Fruit fly (Drosophila melanogaster) whole organism, embryonic: ENCODE measurements around the gene SC35.

Experiments
- Aef1 ChIP-seq: fragments of 200-800 bp; sonication (Bioruptor generic); IDR thresholded peaks from 3 replicates; pipeline ENCODE4 v1.3.6; 2022; ENCODE audit warnings: missing biosample characterization, missing genetic modification characterization
- Atf-2 ChIP-seq: fragments of 200-800 bp; sonication (Bioruptor generic); optimal IDR thresholded peaks from 2 replicates; lab custom pipeline; 2016; ENCODE audit warnings: missing biosample characterization, missing genetic modification characterization
- Awh ChIP-seq: fragments of 200-800 bp; sonication (Bioruptor generic); IDR thresholded peaks from 2 replicates; pipeline ENCODE4, ENCODE4 v1.3.6; 2022; ENCODE audit warnings: missing biosample characterization, missing genetic modification characterization
- BEAF-32 ChIP-seq: fragments of 200-800 bp; sonication (Bioruptor generic); optimal IDR thresholded peaks from 3 replicates; lab custom pipeline; 2017; ENCODE audit warnings: missing biosample characterization, missing genetic modification characterization, mild to moderate bottlenecking, moderate library complexity, missing genetic modification reagents
- CG10321 ChIP-seq: fragments of 200-800 bp; sonication (Bioruptor generic); IDR thresholded peaks from 2 replicates; pipeline ENCODE4 v1.3.6; 2022; ENCODE audit warnings: missing biosample characterization, missing genetic modification characterization
- CG10431 ChIP-seq: fragments of 200-800 bp; sonication (Bioruptor generic); optimal IDR thresholded peaks from 3 replicates; lab custom pipeline; 2018; ENCODE audit warnings: missing biosample characterization, mild to moderate bottlenecking, missing genetic modification characterization
- CG10543 ChIP-seq: fragments of 200-800 bp; sonication (Bioruptor generic); optimal IDR thresholded peaks from 3 replicates; lab custom pipeline; 2017; ENCODE audit warnings: missing biosample characterization, mild to moderate bottlenecking, missing genetic modification characterization, moderate library complexity
- CG10565 ChIP-seq: fragments of 200-800 bp; sonication (Bioruptor generic); optimal IDR thresholded peaks from 3 replicates; lab custom pipeline; 2016; ENCODE audit warnings: missing biosample characterization, mild to moderate bottlenecking, missing genetic modification characterization
- CG11504 ChIP-seq: fragments of 200-800 bp; sonication (Bioruptor generic); optimal IDR thresholded peaks from 3 replicates; lab custom pipeline; 2019; ENCODE audit warnings: missing biosample characterization, mild to moderate bottlenecking, missing genetic modification characterization, moderate library complexity
- CG11723 ChIP-seq: fragments of 200-800 bp; sonication (Bioruptor generic); optimal IDR thresholded peaks from 2 replicates; lab custom pipeline; 2017; ENCODE audit warnings: missing biosample characterization, mild to moderate bottlenecking, missing genetic modification characterization
- CG12219 ChIP-seq: fragments of 200-800 bp; sonication (Bioruptor generic); optimal IDR thresholded peaks from 3 replicates; lab custom pipeline; 2018; ENCODE audit warnings: missing biosample characterization, mild to moderate bottlenecking, missing genetic modification characterization
- CG13775 ChIP-seq: fragments of 200-800 bp; sonication (Bioruptor generic); optimal IDR thresholded peaks from 3 replicates; lab custom pipeline; 2017; ENCODE audit warnings: missing biosample characterization, mild to moderate bottlenecking, missing genetic modification characterization
- CG14014 ChIP-seq: fragments of 200-800 bp; sonication (Bioruptor generic); IDR thresholded peaks from 2 replicates; pipeline ENCODE4 v1.3.6; 2022; ENCODE audit warnings: missing biosample characterization, missing genetic modification characterization
- CG14860 ChIP-seq: fragments of 200-800 bp; sonication (Bioruptor generic); IDR thresholded peaks from 3 replicates; pipeline ENCODE4 v1.3.6; 2022; ENCODE audit warnings: missing biosample characterization, missing genetic modification characterization; ENCODE audit not compliant: partially characterized antibody
- CG15479 ChIP-seq: fragments of 200-800 bp; sonication (Bioruptor generic); optimal IDR thresholded peaks from 3 replicates; lab custom pipeline; 2019; ENCODE audit warnings: missing biosample characterization, mild to moderate bottlenecking, missing genetic modification characterization, moderate library complexity
- CG1647 ChIP-seq: fragments of 200-800 bp; sonication (Bioruptor generic); optimal IDR thresholded peaks from 3 replicates; lab custom pipeline; 2016; ENCODE audit warnings: missing biosample characterization, missing genetic modification characterization
- CG16863 ChIP-seq: fragments of 200-800 bp; sonication (Bioruptor generic); optimal IDR thresholded peaks from 3 replicates; lab custom pipeline; 2016; ENCODE audit warnings: missing biosample characterization, missing genetic modification characterization
- CG18262 ChIP-seq: fragments of 200-800 bp; optimal IDR thresholded peaks from 3 replicates; lab custom pipeline; 2019; ENCODE audit warnings: missing biosample characterization, mild to moderate bottlenecking, missing genetic modification characterization, moderate library complexity
- CG2875 ChIP-seq: fragments of 200-800 bp; sonication (Bioruptor generic); optimal IDR thresholded peaks from 2 replicates; lab custom pipeline; 2017; ENCODE audit warnings: missing biosample characterization, mild to moderate bottlenecking, missing genetic modification characterization, missing genetic modification reagents
- CG31388 ChIP-seq: fragments of 200-800 bp; sonication (Bioruptor generic); optimal IDR thresholded peaks from 2 replicates; lab custom pipeline; 2016; ENCODE audit warnings: missing biosample characterization, missing genetic modification characterization
- CG32532 ChIP-seq: fragments of 200-800 bp; sonication (Bioruptor generic); IDR thresholded peaks from 2 replicates; pipeline ENCODE4 v1.3.6; 2022; ENCODE audit warnings: missing biosample characterization, missing genetic modification characterization
- CG34224 ChIP-seq: fragments of 200-800 bp; sonication (Bioruptor generic); IDR thresholded peaks from 3 replicates; pipeline ENCODE4 v1.3.6; 2022; ENCODE audit warnings: missing biosample characterization, missing genetic modification characterization; ENCODE audit not compliant: partially characterized antibody
- CG3838 ChIP-seq: fragments of 200-800 bp; sonication (Bioruptor generic); optimal IDR thresholded peaks from 3 replicates; lab custom pipeline; 2016; ENCODE audit warnings: missing biosample characterization, missing genetic modification characterization
- CG3995 ChIP-seq: fragments of 200-800 bp; sonication (Bioruptor generic); optimal IDR thresholded peaks from 3 replicates; lab custom pipeline; 2016; ENCODE audit warnings: missing biosample characterization, missing genetic modification characterization
- CG4617 ChIP-seq: fragments of 200-800 bp; sonication (Bioruptor generic); optimal IDR thresholded peaks from 3 replicates; lab custom pipeline; 2016; ENCODE audit warnings: missing biosample characterization, missing genetic modification characterization, borderline replicate concordance
- CG4854 ChIP-seq: fragments of 200-800 bp; sonication (Bioruptor generic); optimal IDR thresholded peaks from 2 replicates; lab custom pipeline; 2016; ENCODE audit warnings: missing biosample characterization, missing genetic modification characterization, inconsistent platforms
- CG5245 ChIP-seq: fragments of 200-800 bp; sonication (Bioruptor generic); optimal IDR thresholded peaks from 3 replicates; lab custom pipeline; 2016; ENCODE audit warnings: missing biosample characterization, missing genetic modification characterization
- CG6272 ChIP-seq: fragments of 200-800 bp; sonication (Bioruptor generic); IDR thresholded peaks from 2 replicates; pipeline ENCODE4 v1.3.6; 2022; ENCODE audit warnings: missing biosample characterization, missing genetic modification characterization
- CG6683 ChIP-seq: fragments of 200-800 bp; sonication (Bioruptor generic); optimal IDR thresholded peaks from 2 replicates; lab custom pipeline; 2017; ENCODE audit warnings: missing biosample characterization, mild to moderate bottlenecking, missing genetic modification characterization, missing genetic modification reagents
- CG7928 ChIP-seq: fragments of 200-800 bp; sonication (Bioruptor generic); optimal IDR thresholded peaks from 2 replicates; lab custom pipeline; 2017; ENCODE audit warnings: missing biosample characterization, mild to moderate bottlenecking, missing genetic modification characterization
- CrebB ChIP-seq: fragments of 200-800 bp; sonication (Bioruptor generic); optimal IDR thresholded peaks from 3 replicates; lab custom pipeline; 2018; ENCODE audit warnings: missing biosample characterization, mild to moderate bottlenecking, missing genetic modification characterization
- Deaf1 ChIP-seq: fragments of 200-800 bp; optimal IDR thresholded peaks from 3 replicates; lab custom pipeline; 2019; ENCODE audit warnings: missing biosample characterization, mild to moderate bottlenecking, missing genetic modification characterization, moderate library complexity
- Doc2 ChIP-seq: fragments of 200-800 bp; sonication (Bioruptor generic); IDR thresholded peaks from 2 replicates; pipeline ENCODE4 v1.3.6; 2022; ENCODE audit warnings: missing biosample characterization, missing genetic modification characterization
- Dp ChIP-seq: fragments of 200-800 bp; sonication (Bioruptor generic); optimal IDR thresholded peaks from 2 replicates; lab custom pipeline; 2018; ENCODE audit warnings: missing biosample characterization, mild to moderate bottlenecking, missing genetic modification characterization, moderate library complexity
- Dref ChIP-seq: fragments of 200-800 bp; sonication (Bioruptor generic); IDR thresholded peaks from 2 replicates; pipeline ENCODE4 v1.3.6; 2022; ENCODE audit warnings: missing biosample characterization, missing genetic modification characterization
- HHEX ChIP-seq: fragments of 200-800 bp; sonication (Bioruptor generic); optimal IDR thresholded peaks from 3 replicates; lab custom pipeline; 2017; ENCODE audit warnings: missing biosample characterization, mild to moderate bottlenecking, missing genetic modification characterization, missing genetic modification reagents
- Hey ChIP-seq: fragments of 200-800 bp; sonication (Bioruptor generic); optimal IDR thresholded peaks from 3 replicates; lab custom pipeline; 2018; ENCODE audit warnings: missing biosample characterization, mild to moderate bottlenecking, missing genetic modification characterization
- Kr ChIP-seq: fragments of 200-800 bp; sonication (Bioruptor generic); optimal IDR thresholded peaks from 2 replicates; lab custom pipeline; 2017; ENCODE audit warnings: missing biosample characterization, mild to moderate bottlenecking, missing genetic modification characterization
- MBD-R2 ChIP-seq: fragments of 200-800 bp; sonication (Bioruptor generic); IDR thresholded peaks from 2 replicates; pipeline ENCODE4 v1.3.6; 2022; ENCODE audit warnings: missing biosample characterization, missing genetic modification characterization
- Pdp1 ChIP-seq, 2 experiments: fragments of 200-800 bp; sonication (Bioruptor generic); optimal IDR thresholded peaks; 3 replicates each; lab custom pipeline; 2016; ENCODE audit warnings: missing biosample characterization in 2 of 2, missing genetic modification characterization in 2 of 2, mild to moderate bottlenecking in 1 of 2, moderate library complexity in 1 of 2
- Spps ChIP-seq: fragments of 200-800 bp; sonication (Bioruptor generic); optimal IDR thresholded peaks from 2 replicates; lab custom pipeline; 2018; ENCODE audit warnings: missing biosample characterization, mild to moderate bottlenecking, missing genetic modification characterization
- Sry-β ChIP-seq: fragments of 200-800 bp; sonication (Bioruptor generic); optimal IDR thresholded peaks from 2 replicates; lab custom pipeline; 2018; ENCODE audit warnings: missing biosample characterization, mild to moderate bottlenecking, missing genetic modification characterization, moderate library complexity
- ap ChIP-seq: fragments of 200-800 bp; sonication (Bioruptor generic); IDR thresholded peaks from 2 replicates; pipeline ENCODE4 v1.3.6; 2022; ENCODE audit warnings: missing biosample characterization, missing genetic modification characterization
- esg ChIP-seq: fragments of 200-800 bp; sonication (Bioruptor generic); conservative IDR thresholded peaks from 2 replicates; pipeline ENCODE4 v1.3.6; 2022; ENCODE audit warnings: missing biosample characterization, missing genetic modification characterization
- hbn ChIP-seq: fragments of 200-800 bp; sonication (Bioruptor generic); IDR thresholded peaks from 2 replicates; pipeline ENCODE4 v1.3.6; 2022; ENCODE audit warnings: missing biosample characterization, missing genetic modification characterization; ENCODE audit not compliant: partially characterized antibody
- kah ChIP-seq: fragments of 200-800 bp; sonication (Bioruptor generic); optimal IDR thresholded peaks from 2 replicates; lab custom pipeline; 2018; ENCODE audit warnings: missing biosample characterization, mild to moderate bottlenecking, missing genetic modification characterization
- otp ChIP-seq: fragments of 200-800 bp; sonication (Bioruptor generic); IDR thresholded peaks from 3 replicates; pipeline ENCODE4, ENCODE4 v1.3.6; 2022; ENCODE audit warnings: missing biosample characterization, missing genetic modification characterization
- pb ChIP-seq: fragments of 200-800 bp; sonication (Bioruptor generic); optimal IDR thresholded peaks from 3 replicates; lab custom pipeline; 2016; ENCODE audit warnings: missing biosample characterization, missing genetic modification characterization
- rib ChIP-seq: fragments of 200-800 bp; sonication (Bioruptor generic); IDR thresholded peaks from 2 replicates; pipeline ENCODE4 v1.3.6; 2022; ENCODE audit warnings: missing biosample characterization, missing genetic modification characterization
- slou ChIP-seq: fragments of 200-800 bp; sonication (Bioruptor generic); optimal IDR thresholded peaks from 3 replicates; lab custom pipeline; 2016; ENCODE audit warnings: missing biosample characterization, missing genetic modification characterization

The SC35 gene

dm6 chr2L:12464065-12464464, 29.6 kb upstream of the SC35 start (continued):
- no peak; the same call in 1 of the 2 replicates for TF ChIP-seq MBD-R2
- no peak for TF ChIP-seq hbn (GFP tag; lab: Robert Waterston, UW)
- no peak for TF ChIP-seq CG10431 (GFP tag; lab: Kevin White, UChicago)
- no peak for TF ChIP-seq CG6272 (GFP tag; lab: Robert Waterston, UW)
- TF ChIP-seq CG32532 (GFP tag; lab: Robert Waterston, UW) = peak; percentile 34; the same call in 1 of the 2 replicates
- TF ChIP-seq CG2875 (GFP tag; lab: Kevin White, UChicago) = no peak
- no peak for TF ChIP-seq Aef1
- no peak for TF ChIP-seq Sry-β (GFP tag; lab: Kevin White, UChicago)
- TF ChIP-seq rib (GFP tag; lab: Robert Waterston, UW) = peak; percentile 43; the same call in 1 of the 2 replicates
- TF ChIP-seq kah = no peak
- TF ChIP-seq CG16863 = no peak
- TF ChIP-seq pb (GFP tag; lab: Kevin White, UChicago) = no peak
- no peak for TF ChIP-seq ap (GFP tag; lab: Robert Waterston, UW)
- no peak for TF ChIP-seq CrebB (tag; lab: Kevin White, UChicago)
- TF ChIP-seq CG4617 (GFP tag; lab: Kevin White, UChicago) = no peak
- no peak for TF ChIP-seq BEAF-32 (GFP tag; lab: Kevin White, UChicago)
- no peak for TF ChIP-seq CG3838 (GFP tag; lab: Kevin White, UChicago)
- no peak for TF ChIP-seq CG11504 (tag; lab: Kevin White, UChicago)

dm6 chr2L:12463037-12463436, 28.6 kb upstream of the SC35 start:
- TF ChIP-seq CG5245 (no peak), CG1647 (GFP tag; lab: Kevin White, UChicago) (no peak), CG2875 (GFP tag; lab: Kevin White, UChicago) (no peak), Dref (GFP tag; lab: Robert Waterston, UW) (no peak), kah (peak; percentile 24), Atf-2 (GFP tag; lab: Kevin White, UChicago) (no peak), CG31388 (no peak), CG4854 (no peak), CG12219 (GFP tag; lab: Kevin White, UChicago) (no peak), CG13775 (no peak), HHEX (no peak), slou (GFP tag; lab: Kevin White, UChicago) (no peak), Aef1 (no peak), Kr (GFP tag; lab: Kevin White, UChicago) (no peak), CG14860 (GFP tag; lab: Robert Waterston, UW) (no peak), CG6683 (GFP tag; lab: Kevin White, UChicago) (peak; percentile 3), Dp (GFP tag; lab: Kevin White, UChicago) (no peak), CG15479 (GFP tag; lab: Kevin White, UChicago) (no peak), Awh (no peak), CG10565 (GFP tag; lab: Kevin White, UChicago) (no peak), Doc2 (GFP tag; lab: Robert Waterston, UW) (no peak), Deaf1 (tag; lab: Kevin White, UChicago) (no peak), CG14014 (GFP tag; lab: Robert Waterston, UW) (no peak; the same call in 1 of the 2 replicates), Hey (peak; percentile 1), CG11723 (GFP tag; lab: Kevin White, UChicago) (no peak), CG10543 (GFP tag; lab: Kevin White, UChicago) (peak; percentile 67), CG3995 (GFP tag; lab: Kevin White, UChicago) (no peak), otp (GFP tag; lab: Robert Waterston, UW) (no peak), CG7928 (GFP tag; lab: Kevin White, UChicago) (no peak), Pdp1 (GFP tag; optimal IDR thresholded peaks at IDR 0.05; lab: Kevin White, UChicago) (peak in 1 of 2 experiments; percentile 83), esg (GFP tag; lab: Robert Waterston, UW) (no peak), Spps (tag; lab: Kevin White, UChicago) (no peak), CG10321 (GFP tag; lab: Robert Waterston, UW) (no peak), CG34224 (GFP tag; lab: Robert Waterston, UW) (no peak), CG18262 (tag; lab: Kevin White, UChicago) (no peak)
